Fruit fly (Drosophila melanogaster) whole organism, embryonic: ENCODE results near the gene Alg7.

Experiments
- Atf3 ChIP-seq: fragments of 200-800 bp; sonication (Bioruptor generic); optimal IDR thresholded peaks from 3 replicates; lab custom pipeline; 2016; ENCODE audit warnings: missing biosample characterization, missing genetic modification characterization
- C15 ChIP-seq: fragments of 200-800 bp; sonication (Bioruptor generic); IDR thresholded peaks from 3 replicates; pipeline ENCODE4 v1.3.6; 2022; ENCODE audit warnings: missing biosample characterization, missing genetic modification characterization
- CG10147 ChIP-seq: fragments of 200-800 bp; sonication (Bioruptor generic); optimal IDR thresholded peaks from 2 replicates; lab custom pipeline; 2019; ENCODE audit warnings: missing biosample characterization, mild to moderate bottlenecking, missing genetic modification characterization, moderate library complexity
- CG10267 ChIP-seq: fragments of 200-800 bp; sonication (Bioruptor generic); optimal IDR thresholded peaks from 2 replicates; lab custom pipeline; 2018; ENCODE audit warnings: missing biosample characterization, mild to moderate bottlenecking, missing genetic modification characterization, moderate library complexity
- CG11696 ChIP-seq: fragments of 200-800 bp; sonication (Bioruptor generic); IDR thresholded peaks from 2 replicates; pipeline ENCODE4 v1.3.6; 2022; ENCODE audit warnings: missing biosample characterization, missing genetic modification characterization
- CG12744 ChIP-seq: fragments of 200-800 bp; sonication (Bioruptor generic); optimal IDR thresholded peaks from 2 replicates; lab custom pipeline; 2016; ENCODE audit warnings: missing biosample characterization, missing genetic modification characterization
- CG13894 ChIP-seq: fragments of 200-800 bp; sonication (Bioruptor generic); optimal IDR thresholded peaks from 3 replicates; lab custom pipeline; 2018; ENCODE audit warnings: missing biosample characterization, mild to moderate bottlenecking, missing genetic modification characterization, moderate library complexity
- CG14441 ChIP-seq: fragments of 200-800 bp; sonication (Bioruptor generic); IDR thresholded peaks from 2 replicates; pipeline ENCODE4 v1.3.6; 2022; ENCODE audit warnings: missing biosample characterization, missing genetic modification characterization
- CG17568 ChIP-seq: fragments of 200-800 bp; sonication (Bioruptor generic); optimal IDR thresholded peaks from 2 replicates; lab custom pipeline; 2018; ENCODE audit warnings: missing biosample characterization, mild to moderate bottlenecking, missing genetic modification characterization, moderate library complexity
- CG2129 ChIP-seq: fragments of 200-800 bp; sonication (Bioruptor generic); IDR thresholded peaks from 2 replicates; pipeline ENCODE4 v1.3.6; 2022; ENCODE audit warnings: missing biosample characterization, missing genetic modification characterization; ENCODE audit not compliant: partially characterized antibody
- CG32767 ChIP-seq: fragments of 200-800 bp; sonication (Bioruptor generic); IDR thresholded peaks from 2 replicates; pipeline ENCODE4 v1.3.6; 2022; ENCODE audit warnings: missing biosample characterization, missing genetic modification characterization
- CG3407 ChIP-seq: fragments of 200-800 bp; sonication (Bioruptor generic); optimal IDR thresholded peaks from 2 replicates; lab custom pipeline; 2018; ENCODE audit warnings: missing biosample characterization, mild to moderate bottlenecking, missing genetic modification characterization
- CG4424 ChIP-seq: fragments of 200-800 bp; sonication (Bioruptor generic); optimal IDR thresholded peaks from 3 replicates; lab custom pipeline; 2016; ENCODE audit warnings: missing biosample characterization, missing genetic modification characterization
- CG6654 ChIP-seq: fragments of 200-800 bp; sonication (Bioruptor generic); optimal IDR thresholded peaks from 2 replicates; lab custom pipeline; 2017; ENCODE audit warnings: missing biosample characterization, mild to moderate bottlenecking, missing genetic modification characterization
- CG6813 ChIP-seq: fragments of 200-800 bp; sonication (Bioruptor generic); optimal IDR thresholded peaks from 2 replicates; lab custom pipeline; 2017; ENCODE audit warnings: missing biosample characterization, missing genetic modification characterization, mild to moderate bottlenecking, moderate library complexity, missing genetic modification reagents
- CG9215 ChIP-seq: fragments of 200-800 bp; sonication (Bioruptor generic); IDR thresholded peaks from 2 replicates; pipeline ENCODE4 v1.3.6; 2022; ENCODE audit warnings: missing biosample characterization, missing genetic modification characterization
- CG9817 ChIP-seq: fragments of 200-800 bp; sonication (Bioruptor generic); optimal IDR thresholded peaks from 2 replicates; lab custom pipeline; 2018; ENCODE audit warnings: missing biosample characterization, mild to moderate bottlenecking, missing genetic modification characterization, moderate library complexity
- Chrac-16 ChIP-seq: fragments of 200-800 bp; sonication (Bioruptor generic); optimal IDR thresholded peaks from 3 replicates; lab custom pipeline; 2016; ENCODE audit warnings: missing biosample characterization, missing genetic modification characterization
- Doc2 ChIP-seq: fragments of 200-800 bp; sonication (Bioruptor generic); IDR thresholded peaks from 2 replicates; pipeline ENCODE4 v1.3.6; 2022; ENCODE audit warnings: missing biosample characterization, missing genetic modification characterization
- Gsc ChIP-seq: fragments of 200-800 bp; sonication (Bioruptor generic); IDR thresholded peaks from 2 replicates; pipeline ENCODE4 v1.3.6; 2022; ENCODE audit warnings: missing biosample characterization, missing genetic modification characterization
- HHEX ChIP-seq: fragments of 200-800 bp; sonication (Bioruptor generic); optimal IDR thresholded peaks from 3 replicates; lab custom pipeline; 2017; ENCODE audit warnings: missing biosample characterization, mild to moderate bottlenecking, missing genetic modification characterization, missing genetic modification reagents
- HLH54F ChIP-seq: fragments of 200-800 bp; sonication (Bioruptor generic); optimal IDR thresholded peaks from 3 replicates; lab custom pipeline; 2016; ENCODE audit warnings: missing biosample characterization, missing genetic modification characterization
- Hr51 ChIP-seq, 2 experiments: fragments of 200-800 bp; sonication (Bioruptor generic); optimal IDR thresholded peaks; 2 replicates in 1 of 2; 3 replicates in 1 of 2; lab custom pipeline; 2016 to 2018; ENCODE audit warnings: missing biosample characterization in 2 of 2, missing genetic modification characterization in 2 of 2, mild to moderate bottlenecking in 1 of 2, moderate library complexity in 1 of 2
- Max ChIP-seq: fragments of 200-800 bp; sonication (Bioruptor generic); optimal IDR thresholded peaks from 2 replicates; lab custom pipeline; 2016; ENCODE audit warnings: missing biosample characterization, mild to moderate bottlenecking, missing genetic modification characterization
- NC2β ChIP-seq: fragments of 200-800 bp; sonication (Bioruptor generic); optimal IDR thresholded peaks from 2 replicates; lab custom pipeline; 2016; ENCODE audit warnings: missing biosample characterization, missing genetic modification characterization
- NfI ChIP-seq: fragments of 200-800 bp; sonication (Bioruptor generic); optimal IDR thresholded peaks from 3 replicates; lab custom pipeline; 2018; ENCODE audit warnings: missing biosample characterization, mild to moderate bottlenecking, missing genetic modification characterization, moderate library complexity
- Rx ChIP-seq: fragments of 200-800 bp; sonication (Bioruptor generic); IDR thresholded peaks from 2 replicates; pipeline ENCODE4 v1.3.6; 2022; ENCODE audit warnings: missing biosample characterization, missing genetic modification characterization
- Side ChIP-seq: fragments of 200-800 bp; sonication (Bioruptor generic); optimal IDR thresholded peaks from 2 replicates; lab custom pipeline; 2016; ENCODE audit warnings: missing biosample characterization, missing genetic modification characterization
- Sox102F ChIP-seq: fragments of 200-800 bp; sonication (Bioruptor generic); optimal IDR thresholded peaks from 2 replicates; lab custom pipeline; 2018; ENCODE audit warnings: missing biosample characterization, mild to moderate bottlenecking, missing genetic modification characterization, moderate library complexity
- Sry-δ ChIP-seq: fragments of 200-800 bp; sonication (Bioruptor generic); optimal IDR thresholded peaks from 2 replicates; lab custom pipeline; 2016; ENCODE audit warnings: missing biosample characterization, missing genetic modification characterization
- Usf ChIP-seq: fragments of 200-800 bp; sonication (Bioruptor generic); optimal IDR thresholded peaks from 2 replicates; lab custom pipeline; 2017; ENCODE audit warnings: missing genotype, missing biosample characterization, missing genetic modification characterization
- ash1 ChIP-seq: fragments of 200-800 bp; sonication (Bioruptor generic); optimal IDR thresholded peaks from 2 replicates; lab custom pipeline; 2018; ENCODE audit warnings: missing biosample characterization, mild to moderate bottlenecking, missing genetic modification characterization
- bab2 ChIP-seq: fragments of 200-800 bp; sonication (Bioruptor generic); optimal IDR thresholded peaks from 2 replicates; lab custom pipeline; 2016; ENCODE audit warnings: missing biosample characterization, missing genetic modification characterization
- cas ChIP-seq: fragments of 200-800 bp; sonication (Bioruptor generic); IDR thresholded peaks from 2 replicates; pipeline ENCODE4 v1.3.6; 2022; ENCODE audit warnings: missing biosample characterization, missing genetic modification characterization
- cwo ChIP-seq: fragments of 200-800 bp; sonication (Bioruptor generic); optimal IDR thresholded peaks from 3 replicates; lab custom pipeline; 2017; ENCODE audit warnings: missing biosample characterization, missing genetic modification characterization, mild to moderate bottlenecking, moderate library complexity, missing genetic modification reagents
- danr ChIP-seq: fragments of 200-800 bp; sonication (Bioruptor generic); IDR thresholded peaks from 2 replicates; pipeline ENCODE4 v1.3.6; 2022; ENCODE audit warnings: missing biosample characterization, missing genetic modification characterization
- dpn ChIP-seq, 2 experiments: fragments of 200-800 bp; sonication (Bioruptor generic); optimal IDR thresholded peaks; 3 replicates each; lab custom pipeline; 2016; ENCODE audit warnings: missing biosample characterization in 2 of 2, missing genetic modification characterization in 2 of 2
- fu2 ChIP-seq: fragments of 200-800 bp; sonication (Bioruptor generic); optimal IDR thresholded peaks from 2 replicates; lab custom pipeline; 2016; ENCODE audit warnings: missing biosample characterization, missing genetic modification characterization
- gce ChIP-seq: fragments of 200-800 bp; sonication (Bioruptor generic); IDR thresholded peaks from 3 replicates; pipeline ENCODE4 v1.3.6; 2022; ENCODE audit warnings: missing biosample characterization, missing genetic modification characterization
- her ChIP-seq: fragments of 200-800 bp; sonication (Bioruptor generic); optimal IDR thresholded peaks from 2 replicates; lab custom pipeline; 2016; ENCODE audit warnings: missing biosample characterization, missing genetic modification characterization
- hth ChIP-seq: fragments of >200 bp; optimal IDR thresholded peaks from 2 replicates; lab custom pipeline; 2017; ENCODE audit warnings: inconsistent platforms
- ind ChIP-seq: fragments of 200-800 bp; sonication (Bioruptor generic); optimal IDR thresholded peaks from 3 replicates; lab custom pipeline; 2016; ENCODE audit warnings: missing biosample characterization, missing genetic modification characterization
- luna ChIP-seq: fragments of 200-800 bp; sonication (Bioruptor generic); optimal IDR thresholded peaks from 2 replicates; lab custom pipeline; 2016; ENCODE audit warnings: missing biosample characterization, missing genetic modification characterization
- mam ChIP-seq: fragments of 200-800 bp; sonication (Bioruptor generic); optimal IDR thresholded peaks from 3 replicates; lab custom pipeline; 2016; ENCODE audit warnings: missing biosample characterization, missing genetic modification characterization
- pita ChIP-seq: fragments of 200-800 bp; sonication (Bioruptor generic); optimal IDR thresholded peaks from 2 replicates; lab custom pipeline; 2017; ENCODE audit warnings: missing biosample characterization, mild to moderate bottlenecking, missing genetic modification characterization
- slbo ChIP-seq: fragments of 200-800 bp; sonication (Bioruptor generic); IDR thresholded peaks from 2 replicates; pipeline ENCODE4 v1.3.6; 2022; ENCODE audit warnings: missing biosample characterization, missing genetic modification characterization
- tgo ChIP-seq: fragments of 200-800 bp; sonication (Bioruptor generic); IDR thresholded peaks from 3 replicates; pipeline ENCODE4 v1.3.6; 2022; ENCODE audit warnings: missing biosample characterization, missing genetic modification characterization
- trem ChIP-seq: fragments of 200-800 bp; optimal IDR thresholded peaks from 3 replicates; lab custom pipeline; 2019; ENCODE audit warnings: missing biosample characterization, mild to moderate bottlenecking, missing genetic modification characterization, moderate library complexity
- tup ChIP-seq: fragments of 200-800 bp; sonication (Bioruptor generic); optimal IDR thresholded peaks from 2 replicates; lab custom pipeline; 2016; ENCODE audit warnings: missing biosample characterization, mild to moderate bottlenecking, missing genetic modification characterization, moderate library complexity
- vvl ChIP-seq: fragments of 200-800 bp; sonication (Bioruptor generic); IDR thresholded peaks from 2 replicates; pipeline ENCODE4 v1.3.6; 2022; ENCODE audit warnings: missing biosample characterization, missing genetic modification characterization

The Alg7 gene

dm6 chr2L:13145035-13145683, 33.9 kb upstream of the Alg7 start (continued):
- peak; percentile 30 for TF ChIP-seq Sry-δ (GFP tag; lab: Kevin White, UChicago)
- peak; percentile 68 for TF ChIP-seq CG11696 (GFP tag; lab: Robert Waterston, UW)
- TF ChIP-seq ash1: no peak
- peak; percentile 73 to 80 for TF ChIP-seq dpn (GFP tag; optimal IDR thresholded peaks at IDR 0.05; lab: Kevin White, UChicago)
- peak; percentile 91 for TF ChIP-seq slbo
- no peak for TF ChIP-seq CG2129 (GFP tag; lab: Robert Waterston, UW)
- peak; percentile 83 for TF ChIP-seq CG14441 (GFP tag; lab: Robert Waterston, UW)
- peak; percentile 68 for TF ChIP-seq luna (GFP tag; lab: Kevin White, UChicago)
- peak; percentile 71 for TF ChIP-seq CG13894
- peak; percentile 64 for TF ChIP-seq Max (GFP tag; lab: Kevin White, UChicago)
- TF ChIP-seq mam (GFP tag; lab: Kevin White, UChicago): peak; percentile 79
- peak; percentile 76 for TF ChIP-seq HHEX
- peak; percentile 67 for TF ChIP-seq CG6813 (GFP tag; lab: Kevin White, UChicago)
- no peak for TF ChIP-seq CG3407 (GFP tag; lab: Kevin White, UChicago)
- peak; percentile 73 for TF ChIP-seq bab2 (GFP tag; lab: Kevin White, UChicago)
- peak; percentile 54 for TF ChIP-seq CG10267
- TF ChIP-seq cwo (GFP tag; lab: Kevin White, UChicago): peak; percentile 89
- TF ChIP-seq CG17568 (GFP tag; lab: Kevin White, UChicago): peak; percentile 48
- TF ChIP-seq CG4424: peak; percentile 74
- TF ChIP-seq danr (GFP tag; lab: Robert Waterston, UW): peak; percentile 66
- TF ChIP-seq CG6654 (GFP tag; lab: Kevin White, UChicago): peak; percentile 41
- TF ChIP-seq Hr51 (GFP tag; optimal IDR thresholded peaks at IDR 0.05; lab: Kevin White, UChicago): peak; percentile 33 to 81
- peak; percentile 37 for TF ChIP-seq Chrac-16 (GFP tag; lab: Kevin White, UChicago)
- TF ChIP-seq her (GFP tag; lab: Kevin White, UChicago): peak; percentile 84
- peak; percentile 10 for TF ChIP-seq Atf3
- peak; percentile 89 for TF ChIP-seq CG10147 (GFP tag; lab: Kevin White, UChicago)
- peak; percentile 45; the same call in 1 of the 2 replicates for TF ChIP-seq cas (GFP tag; lab: Robert Waterston, UW)
- peak; percentile 83 for TF ChIP-seq CG9215 (GFP tag; lab: Robert Waterston, UW)
- peak; percentile 73 for TF ChIP-seq vvl (GFP tag; lab: Robert Waterston, UW)
- peak; percentile 59 for TF ChIP-seq fu2
- peak; percentile 29 for TF ChIP-seq tup
- TF ChIP-seq trem: peak; percentile 3
- TF ChIP-seq CG32767: peak; percentile 73
- TF ChIP-seq Usf: peak; percentile 10
- no peak for TF ChIP-seq Gsc (GFP tag; lab: Robert Waterston, UW)
- TF ChIP-seq Sox102F: peak; percentile 74
- TF ChIP-seq NfI (GFP tag; lab: Kevin White, UChicago): peak; percentile 62
- TF ChIP-seq tgo (GFP tag; lab: Robert Waterston, UW): peak; percentile 84
- peak; percentile 63 for TF ChIP-seq Side (GFP tag; lab: Kevin White, UChicago)
- TF ChIP-seq ind: peak; percentile 83
- 0 out of 3 replicates have a peak, but pooled peaks have one; percentile 20 for TF ChIP-seq C15
- no peak for TF ChIP-seq hth (lab: Kevin White, UChicago)
- peak; percentile 71 for TF ChIP-seq CG12744
- no peak for TF ChIP-seq NC2β (GFP tag; lab: Kevin White, UChicago)
- TF ChIP-seq Rx: peak; percentile 33; the same call in 1 of the 2 replicates
- no peak for TF ChIP-seq pita (GFP tag; lab: Kevin White, UChicago)
- peak; percentile 47; the same call in 1 of the 2 replicates for TF ChIP-seq Doc2 (GFP tag; lab: Robert Waterston, UW)
- TF ChIP-seq CG9817: peak; percentile 79
- TF ChIP-seq HLH54F (GFP tag; lab: Kevin White, UChicago): peak; percentile 70
- TF ChIP-seq gce (GFP tag; lab: Robert Waterston, UW): 0 out of 3 replicates have a peak, but pooled peaks have one; percentile 59
